Fruit fly (Drosophila melanogaster) whole organism, embryonic: Measurements from ENCODE around the gene Ugt37A2.
A peak's percentile ranks its signal among the peaks of the same experiment; 100 is the strongest.

Experiments used
- Ada2b ChIP-seq: fragments of 200-800 bp; sonication (Bioruptor generic); IDR thresholded peaks from 2 replicates; pipeline ENCODE4 v1.3.6; 2022; ENCODE audit warnings: missing biosample characterization, missing genetic modification characterization
- Adf1 ChIP-seq: fragments of 200-800 bp; sonication (Bioruptor generic); IDR thresholded peaks from 2 replicates; pipeline ENCODE4 v1.3.6; 2022; ENCODE audit warnings: missing biosample characterization, missing genetic modification characterization
- BEAF-32 ChIP-seq: fragments of 200-800 bp; sonication (Bioruptor generic); optimal IDR thresholded peaks from 3 replicates; lab custom pipeline; 2017; ENCODE audit warnings: missing biosample characterization, missing genetic modification characterization, mild to moderate bottlenecking, moderate library complexity, missing genetic modification reagents
- CG10321 ChIP-seq: fragments of 200-800 bp; sonication (Bioruptor generic); IDR thresholded peaks from 2 replicates; pipeline ENCODE4 v1.3.6; 2022; ENCODE audit warnings: missing biosample characterization, missing genetic modification characterization
- CG10431 ChIP-seq: fragments of 200-800 bp; sonication (Bioruptor generic); optimal IDR thresholded peaks from 3 replicates; lab custom pipeline; 2018; ENCODE audit warnings: missing biosample characterization, mild to moderate bottlenecking, missing genetic modification characterization
- CG10979 ChIP-seq: fragments of 200-800 bp; sonication (Bioruptor generic); optimal IDR thresholded peaks from 2 replicates; lab custom pipeline; 2018; ENCODE audit warnings: missing biosample characterization, mild to moderate bottlenecking, missing genetic modification characterization, moderate library complexity
- CG11085 ChIP-seq: fragments of 200-800 bp; sonication (Bioruptor generic); IDR thresholded peaks from 2 replicates; pipeline ENCODE4 v1.3.6; 2022; ENCODE audit warnings: missing biosample characterization, missing genetic modification characterization
- CG13624 ChIP-seq: fragments of 200-800 bp; sonication (Bioruptor generic); optimal IDR thresholded peaks from 2 replicates; lab custom pipeline; 2016; ENCODE audit warnings: missing biosample characterization, missing genetic modification characterization
- CG14965 ChIP-seq: fragments of 200-800 bp; sonication (Bioruptor generic); optimal IDR thresholded peaks from 2 replicates; lab custom pipeline; 2016; ENCODE audit warnings: missing biosample characterization, missing genetic modification characterization, borderline replicate concordance
- CG15269 ChIP-seq: fragments of 200-800 bp; sonication (Bioruptor generic); optimal IDR thresholded peaks from 2 replicates; lab custom pipeline; 2018; ENCODE audit warnings: missing biosample characterization, mild to moderate bottlenecking, missing genetic modification characterization, moderate library complexity
- CG15514 ChIP-seq: fragments of 200-800 bp; sonication (Bioruptor generic); optimal IDR thresholded peaks from 3 replicates; lab custom pipeline; 2017; ENCODE audit warnings: missing biosample characterization, missing genetic modification characterization, mild to moderate bottlenecking, moderate library complexity, missing genetic modification reagents
- CG17359 ChIP-seq: fragments of 200-800 bp; sonication (Bioruptor generic); optimal IDR thresholded peaks from 3 replicates; lab custom pipeline; 2018; ENCODE audit warnings: missing biosample characterization, mild to moderate bottlenecking, missing genetic modification characterization, moderate library complexity
- CG17612 ChIP-seq: fragments of 200-800 bp; sonication (Bioruptor generic); IDR thresholded peaks from 2 replicates; pipeline ENCODE4 v1.3.6; 2022; ENCODE audit warnings: missing biosample characterization, missing genetic modification characterization
- CG18011 ChIP-seq: fragments of 200-800 bp; sonication (Bioruptor generic); optimal IDR thresholded peaks from 2 replicates; lab custom pipeline; 2017; ENCODE audit warnings: missing biosample characterization, missing genetic modification characterization, mild to moderate bottlenecking, moderate library complexity, missing genotype
- CG2116 ChIP-seq: fragments of 200-800 bp; sonication (Bioruptor generic); optimal IDR thresholded peaks from 3 replicates; lab custom pipeline; 2018; ENCODE audit warnings: missing biosample characterization, mild to moderate bottlenecking, missing genetic modification characterization
- CG34376 ChIP-seq: fragments of 200-800 bp; sonication (Bioruptor generic); optimal IDR thresholded peaks from 2 replicates; lab custom pipeline; 2018; ENCODE audit warnings: missing biosample characterization, mild to moderate bottlenecking, missing genetic modification characterization
- CG4360 ChIP-seq: fragments of 200-800 bp; sonication (Bioruptor generic); IDR thresholded peaks from 2 replicates; pipeline ENCODE4 v1.3.6; 2022; ENCODE audit warnings: missing biosample characterization, missing genetic modification characterization
- CG4854 ChIP-seq: fragments of 200-800 bp; sonication (Bioruptor generic); optimal IDR thresholded peaks from 2 replicates; lab custom pipeline; 2016; ENCODE audit warnings: missing biosample characterization, missing genetic modification characterization, inconsistent platforms
- CG6654 ChIP-seq: fragments of 200-800 bp; sonication (Bioruptor generic); optimal IDR thresholded peaks from 2 replicates; lab custom pipeline; 2017; ENCODE audit warnings: missing biosample characterization, mild to moderate bottlenecking, missing genetic modification characterization
- CG6854 ChIP-seq: fragments of 200-800 bp; sonication (Bioruptor generic); optimal IDR thresholded peaks from 3 replicates; lab custom pipeline; 2017; ENCODE audit warnings: missing biosample characterization, mild to moderate bottlenecking, missing genetic modification characterization
- CG7963 ChIP-seq: fragments of 200-800 bp; sonication (Bioruptor generic); IDR thresholded peaks from 3 replicates; pipeline ENCODE4 v1.3.6; 2022; ENCODE audit warnings: missing biosample characterization, missing genetic modification characterization; ENCODE audit not compliant: partially characterized antibody
- CG7987 ChIP-seq: fragments of 200-800 bp; sonication (Bioruptor generic); optimal IDR thresholded peaks from 2 replicates; lab custom pipeline; 2018; ENCODE audit warnings: missing biosample characterization, mild to moderate bottlenecking, missing genetic modification characterization, moderate library complexity
- CG8281 ChIP-seq: fragments of 200-800 bp; sonication (Bioruptor generic); optimal IDR thresholded peaks from 2 replicates; lab custom pipeline; 2018; ENCODE audit warnings: missing biosample characterization, mild to moderate bottlenecking, missing genetic modification characterization, moderate library complexity
- CHES-1-like ChIP-seq: fragments of 200-800 bp; sonication (Bioruptor generic); optimal IDR thresholded peaks from 2 replicates; lab custom pipeline; 2016; ENCODE audit warnings: missing biosample characterization, missing genetic modification characterization
- Dll ChIP-seq: fragments of 200-800 bp; sonication (Bioruptor generic); IDR thresholded peaks from 4 replicates; pipeline ENCODE4 v1.3.6; 2022; ENCODE audit warnings: missing biosample characterization, missing genetic modification characterization; ENCODE audit not compliant: partially characterized antibody
- ERR ChIP-seq: fragments of 200-800 bp; sonication (Bioruptor generic); optimal IDR thresholded peaks from 2 replicates; lab custom pipeline; 2016; ENCODE audit warnings: missing biosample characterization, missing genetic modification characterization
- HmgZ ChIP-seq: fragments of 200-800 bp; sonication (Bioruptor generic); optimal IDR thresholded peaks from 2 replicates; lab custom pipeline; 2018; ENCODE audit warnings: missing biosample characterization, mild to moderate bottlenecking, missing genetic modification characterization
- Kr ChIP-seq: fragments of 200-800 bp; sonication (Bioruptor generic); optimal IDR thresholded peaks from 2 replicates; lab custom pipeline; 2017; ENCODE audit warnings: missing biosample characterization, mild to moderate bottlenecking, missing genetic modification characterization
- Med ChIP-seq: fragments of 200-800 bp; sonication (Bioruptor generic); peaks from one replicate; lab custom pipeline; 2016; ENCODE audit warnings: missing biosample characterization, missing genetic modification characterization, mild to moderate bottlenecking, inconsistent platforms, moderate library complexity
- Mrtf ChIP-seq: fragments of 200-800 bp; sonication (Bioruptor generic); IDR thresholded peaks from 3 replicates; pipeline ENCODE4 v1.3.6; 2022; ENCODE audit warnings: missing biosample characterization, missing genetic modification characterization
- Nf-YB ChIP-seq: fragments of 200-800 bp; sonication (Bioruptor generic); optimal IDR thresholded peaks from 3 replicates; lab custom pipeline; 2019; ENCODE audit warnings: missing biosample characterization, mild to moderate bottlenecking, missing genetic modification characterization, moderate library complexity
- Sry-β ChIP-seq: fragments of 200-800 bp; sonication (Bioruptor generic); optimal IDR thresholded peaks from 2 replicates; lab custom pipeline; 2018; ENCODE audit warnings: missing biosample characterization, mild to moderate bottlenecking, missing genetic modification characterization, moderate library complexity
- Xbp1 ChIP-seq: fragments of 200-800 bp; sonication (Bioruptor generic); optimal IDR thresholded peaks from 3 replicates; lab custom pipeline; 2016; ENCODE audit warnings: missing biosample characterization, mild to moderate bottlenecking, missing genetic modification characterization
- bsh ChIP-seq, 2 experiments: fragments of 200-800 bp; sonication (Bioruptor generic); optimal IDR thresholded peaks; 2 replicates each; lab custom pipeline; 2017 to 2018; ENCODE audit warnings: mild to moderate bottlenecking in 2 of 2, missing biosample characterization in 2 of 2, missing genetic modification characterization in 2 of 2, moderate library complexity in 1 of 2
- crp ChIP-seq, 2 experiments: fragments of 200-800 bp; sonication (Bioruptor generic); optimal IDR thresholded peaks; 2 replicates in 1 of 2; 3 replicates in 1 of 2; lab custom pipeline; 2017; ENCODE audit warnings: missing biosample characterization in 2 of 2, missing genetic modification characterization in 2 of 2, mild to moderate bottlenecking in 1 of 2, moderate library complexity in 1 of 2
- dati ChIP-seq: fragments of 200-800 bp; sonication (Bioruptor generic); IDR thresholded peaks from 2 replicates; pipeline ENCODE4 v1.3.6; 2022; ENCODE audit warnings: missing biosample characterization, missing genetic modification characterization
- fd64A ChIP-seq: fragments of 200-800 bp; sonication (Bioruptor generic); optimal IDR thresholded peaks from 3 replicates; lab custom pipeline; 2018; ENCODE audit warnings: missing biosample characterization, mild to moderate bottlenecking, missing genetic modification characterization
- grau ChIP-seq: fragments of 200-800 bp; optimal IDR thresholded peaks from 3 replicates; lab custom pipeline; 2019; ENCODE audit warnings: missing biosample characterization, mild to moderate bottlenecking, missing genetic modification characterization, moderate library complexity
- gt ChIP-seq: fragments of 200-800 bp; sonication (Bioruptor generic); IDR thresholded peaks from 2 replicates; pipeline ENCODE4 v1.3.6; 2022; ENCODE audit warnings: missing biosample characterization, missing genetic modification characterization
- ham ChIP-seq: fragments of 200-800 bp; sonication (Bioruptor generic); IDR thresholded peaks from 2 replicates; pipeline ENCODE4 v1.3.6; 2022; ENCODE audit warnings: missing biosample characterization, missing genetic modification characterization
- klu ChIP-seq: fragments of 200-800 bp; sonication (Bioruptor generic); IDR thresholded peaks from 2 replicates; pipeline ENCODE4 v1.3.6; 2022; ENCODE audit warnings: missing biosample characterization, missing genetic modification characterization
- lmd ChIP-seq: fragments of 200-800 bp; sonication (Bioruptor generic); IDR thresholded peaks from 2 replicates; pipeline ENCODE4 v1.3.6; 2022; ENCODE audit warnings: missing biosample characterization, missing genetic modification characterization
- org-1 ChIP-seq: fragments of 200-800 bp; sonication (Bioruptor generic); optimal IDR thresholded peaks from 2 replicates; lab custom pipeline; 2017; ENCODE audit warnings: missing biosample characterization, missing genetic modification characterization
- p53 ChIP-seq: fragments of 200-800 bp; sonication (Bioruptor generic); optimal IDR thresholded peaks from 2 replicates; lab custom pipeline; 2016; ENCODE audit warnings: missing biosample characterization, missing genetic modification characterization
- pan ChIP-seq, 4 experiments: fragments of >200 bp in 3 of 4; fragments of 200-800 bp in 1 of 4; sonication (Bioruptor generic) in 1 of 4; optimal IDR thresholded peaks in 3 of 4; IDR thresholded peaks in 1 of 4; 2 replicates each; pipeline versions ENCODE4 v1.3.6 to Lab custom; 2017 to 2022; ENCODE audit warnings: missing biosample characterization in 2 of 4, missing genetic modification characterization in 2 of 4, mixed read lengths in 1 of 4
- pfk ChIP-seq: fragments of 200-800 bp; sonication (Bioruptor generic); optimal IDR thresholded peaks from 2 replicates; lab custom pipeline; 2018; ENCODE audit warnings: missing biosample characterization, mild to moderate bottlenecking, missing genetic modification characterization, moderate library complexity
- pzg ChIP-seq: fragments of 200-800 bp; sonication (Bioruptor generic); optimal IDR thresholded peaks from 3 replicates; lab custom pipeline; 2018; ENCODE audit warnings: missing biosample characterization, mild to moderate bottlenecking, missing genetic modification characterization, moderate library complexity
- row ChIP-seq: fragments of 200-800 bp; sonication (Bioruptor generic); IDR thresholded peaks from 3 replicates; pipeline ENCODE4 v1.3.6; 2022; ENCODE audit warnings: missing biosample characterization, missing genetic modification characterization
- tin ChIP-seq: fragments of 200-800 bp; sonication (Bioruptor generic); optimal IDR thresholded peaks from 3 replicates; lab custom pipeline; 2016; ENCODE audit warnings: missing biosample characterization, missing genetic modification characterization
- wdn ChIP-seq: fragments of 200-800 bp; sonication (Bioruptor generic); IDR thresholded peaks from 2 replicates; pipeline ENCODE4 v1.3.6; 2022; ENCODE audit warnings: missing biosample characterization, missing genetic modification characterization
- wor ChIP-seq: fragments of 200-800 bp; sonication (Bioruptor generic); IDR thresholded peaks from 2 replicates; pipeline ENCODE4 v1.3.6; 2022; ENCODE audit warnings: missing biosample characterization, missing genetic modification characterization

The Ugt37A2 gene

dm6 chr3R:12716251-12716650 is 23.2 kb upstream of the Ugt37A2 start (continued):
- TF ChIP-seq CG6654 (GFP tag; lab: Kevin White, UChicago) (no peak), ham (GFP tag; lab: Robert Waterston, UW) (no peak), pan (optimal IDR thresholded peaks at IDR 0.05; lab: Kevin White, UChicago) (no peak), pan (GFP tag; optimal IDR thresholded peaks at IDR 0.05 in 1 of 2, IDR thresholded peaks at IDR 0.05 in 1 of 2) (no peak), CG14965 (GFP tag; lab: Kevin White, UChicago) (no peak), gt (GFP tag; lab: Robert Waterston, UW) (no peak), CG2116 (GFP tag; lab: Kevin White, UChicago) (no peak), CG15514 (GFP tag; lab: Kevin White, UChicago) (no peak), Nf-YB (no peak), p53 (GFP tag; lab: Kevin White, UChicago) (no peak), lmd (GFP tag; lab: Robert Waterston, UW) (no peak), CG6854 (GFP tag; lab: Kevin White, UChicago) (no peak), klu (GFP tag; lab: Robert Waterston, UW) (no peak), Adf1 (GFP tag; lab: Robert Waterston, UW) (no peak), row (no peak), grau (no peak), BEAF-32 (GFP tag; lab: Kevin White, UChicago) (no peak), CG34376 (GFP tag; lab: Kevin White, UChicago) (peak; percentile 70), Xbp1 (GFP tag; lab: Kevin White, UChicago) (no peak), CG11085 (GFP tag; lab: Robert Waterston, UW) (no peak), fd64A (GFP tag; lab: Kevin White, UChicago) (no peak), Ada2b (GFP tag; lab: Robert Waterston, UW) (no peak), pzg (no peak), CHES-1-like (GFP tag; lab: Kevin White, UChicago) (no peak), tin (GFP tag; lab: Kevin White, UChicago) (no peak), Kr (GFP tag; lab: Kevin White, UChicago) (no peak), bsh (GFP tag; optimal IDR thresholded peaks at IDR 0.05; lab: Kevin White, UChicago) (no peak), CG18011 (GFP tag; lab: Kevin White, UChicago) (no peak), Dll (GFP tag; lab: Robert Waterston, UW) (no peak), wor (GFP tag; lab: Robert Waterston, UW) (no peak), Med (GFP tag; lab: Kevin White, UChicago) (peak; percentile 52), Sry-β (GFP tag; lab: Kevin White, UChicago) (no peak), CG17359 (no peak), CG15269 (tag; lab: Kevin White, UChicago) (peak; percentile 36), wdn (no peak), CG7987 (GFP tag; lab: Kevin White, UChicago) (peak; percentile 26), CG10979 (tag; lab: Kevin White, UChicago) (no peak), CG17612 (no peak), CG7963 (GFP tag; lab: Robert Waterston, UW) (no peak), HmgZ (tag; lab: Kevin White, UChicago) (peak; percentile 21), org-1 (GFP tag; lab: Kevin White, UChicago) (no peak), CG10431 (GFP tag; lab: Kevin White, UChicago) (no peak), ERR (GFP tag; lab: Kevin White, UChicago) (no peak), CG4360 (GFP tag; lab: Robert Waterston, UW) (no peak), CG10321 (GFP tag; lab: Robert Waterston, UW) (no peak), CG8281 (tag; lab: Kevin White, UChicago) (peak; percentile 25), crp (GFP tag; optimal IDR thresholded peaks at IDR 0.05; lab: Kevin White, UChicago) (no peak), dati (GFP tag; lab: Robert Waterston, UW) (no peak), CG13624 (no peak), CG4854 (GFP tag; lab: Kevin White, UChicago) (no peak), pfk (no peak), Mrtf (no peak)
